Fruit fly (Drosophila melanogaster): ENCODE measurements around the gene CG2983.
A peak's percentile ranks its signal among the peaks of the same experiment; 100 is the strongest.

CG2983 gene

dm6 chr2L:2830341-2830800 lies 17.1 kb upstream of the CG2983 start (continued):
- TF ChIP-seq gcm (GFP tag; optimal IDR thresholded peaks at IDR 0.05) (peak; percentile 89), ttk (GFP tag; IDR thresholded peaks at IDR 0.05) (peak; percentile 57; the same call in 1 of the 2 replicates), zfh1 (GFP tag; IDR thresholded peaks at IDR 0.05) (peak; percentile 67; the same call in 2 of the 3 replicates), CG10274 (GFP tag; optimal IDR thresholded peaks at IDR 0.05) (peak; percentile 62), CG14050 (GFP tag; IDR thresholded peaks at IDR 0.05) (peak; percentile 57; the same call in 2 of the 3 replicates), dmrt99B (tag; optimal IDR thresholded peaks at IDR 0.05) (peak; percentile 93), cwo (GFP tag; optimal IDR thresholded peaks at IDR 0.05) (peak; percentile 77), CG16815 (GFP tag; optimal IDR thresholded peaks at IDR 0.05) (peak; percentile 85), CG16779 (GFP tag; IDR thresholded peaks at IDR 0.05) (no peak), CG14441 (GFP tag; IDR thresholded peaks at IDR 0.05) (peak; percentile 53), CG18619 (GFP tag; optimal IDR thresholded peaks at IDR 0.05) (peak; percentile 89), CG18764 (GFP tag; optimal IDR thresholded peaks at IDR 0.05) (peak; percentile 69), maf-S (GFP tag; optimal IDR thresholded peaks at IDR 0.05) (peak; percentile 41), HLHmδ (GFP tag; optimal IDR thresholded peaks at IDR 0.05) (no peak), aop (GFP tag; IDR thresholded peaks at IDR 0.05) (no peak), E2f1 (GFP tag; IDR thresholded peaks at IDR 0.05) (peak; percentile 66; the same call in 1 of the 2 replicates), CG8281 (tag; optimal IDR thresholded peaks at IDR 0.05) (peak; percentile 69), zf30C (GFP tag; optimal IDR thresholded peaks at IDR 0.05) (peak; percentile 80), Nf-YB (GFP tag; optimal IDR thresholded peaks at IDR 0.05) (peak; percentile 78), CG4707 (GFP tag; optimal IDR thresholded peaks at IDR 0.05) (peak; percentile 57), sna (GFP tag; IDR thresholded peaks at IDR 0.05; ENCODE audit: partially characterized antibody) (no peak), tin (GFP tag; optimal IDR thresholded peaks at IDR 0.05) (peak; percentile 89), btn (GFP tag; optimal IDR thresholded peaks at IDR 0.05) (no peak), HmgD (GFP tag; optimal IDR thresholded peaks at IDR 0.05) (no peak), CG34376 (GFP tag; optimal IDR thresholded peaks at IDR 0.05) (peak; percentile 29), CG42726 (GFP tag; IDR thresholded peaks at IDR 0.05; ENCODE audit: partially characterized antibody) (no peak), E2f2 (GFP tag; IDR thresholded peaks at IDR 0.05) (peak; percentile 55), gce (GFP tag; IDR thresholded peaks at IDR 0.05) (peak; percentile 27; the same call in 1 of the 3 replicates), Rx (GFP tag; IDR thresholded peaks at IDR 0.05) (0 out of 2 replicates have a peak, but pooled peaks have one; percentile 28), CG7786 (GFP tag; optimal IDR thresholded peaks at IDR 0.05) (peak; percentile 31), nerfin-1 (tag; optimal IDR thresholded peaks at IDR 0.05) (peak; percentile 87), CG7928 (GFP tag; optimal IDR thresholded peaks at IDR 0.05) (peak; percentile 68), CG2875 (GFP tag; optimal IDR thresholded peaks at IDR 0.05) (peak; percentile 83), Fer2 (tag; optimal IDR thresholded peaks at IDR 0.05) (peak; percentile 63), CG43689 (GFP tag; IDR thresholded peaks at IDR 0.05) (no peak), corto (GFP tag; optimal IDR thresholded peaks at IDR 0.05) (peak; percentile 68), hbn (GFP tag; IDR thresholded peaks at IDR 0.05; ENCODE audit: partially characterized antibody) (no peak), slou (GFP tag; optimal IDR thresholded peaks at IDR 0.05) (peak; percentile 77), Hey (tag; optimal IDR thresholded peaks at IDR 0.05) (no peak), CG10321 (GFP tag; IDR thresholded peaks at IDR 0.05) (peak; percentile 31; the same call in 1 of the 2 replicates), crp (GFP tag; optimal IDR thresholded peaks at IDR 0.05) (peak in 1 of 2 experiments; percentile 48), dan (GFP tag; IDR thresholded peaks at IDR 0.05) (no peak), amos (GFP tag; IDR thresholded peaks at IDR 0.05; ENCODE audit: partially characterized antibody) (no peak), HLH3B (GFP tag; IDR thresholded peaks at IDR 0.05) (peak; percentile 74), CoRest (tag; optimal IDR thresholded peaks at IDR 0.05) (peak; percentile 96), CG5180 (GFP tag; optimal IDR thresholded peaks at IDR 0.05) (peak; percentile 77), CG13287 (GFP tag; IDR thresholded peaks at IDR 0.05; ENCODE audit: partially characterized antibody) (no peak), BtbVII (GFP tag; optimal IDR thresholded peaks at IDR 0.05) (peak; percentile 88), CG32767 (GFP tag; IDR thresholded peaks at IDR 0.05) (peak; percentile 76; the same call in 1 of the 2 replicates)

Measured in whole organism, embryonic.